Fruit fly (Drosophila melanogaster) whole organism, adult: Measurements from ENCODE around the gene Sdhaf3.

ENCODE experiments used
- CG11617 ChIP-seq: fragments of 200-800 bp; sonication (Bioruptor generic); optimal IDR thresholded peaks from 2 replicates; lab custom pipeline; 2017; ENCODE audit warnings: mild to moderate bottlenecking, missing biosample characterization, missing genetic modification reagents, missing genetic modification characterization
- CG5204 ChIP-seq: fragments of 200-800 bp; sonication (Bioruptor generic); optimal IDR thresholded peaks from 2 replicates; lab custom pipeline; 2016; ENCODE audit warnings: missing biosample characterization, missing genetic modification characterization
- Clk ChIP-seq: fragments of 200-800 bp; sonication (Bioruptor generic); optimal IDR thresholded peaks from 2 replicates; lab custom pipeline; 2017; ENCODE audit warnings: missing biosample characterization, missing genetic modification characterization
- Mnt ChIP-seq: fragments of 200-800 bp; sonication (Bioruptor generic); optimal IDR thresholded peaks from 2 replicates; lab custom pipeline; 2016; ENCODE audit warnings: missing biosample characterization, mild to moderate bottlenecking, missing genetic modification characterization
- kay ChIP-seq: fragments of 200-800 bp; sonication (Bioruptor generic); peaks from one replicate; lab custom pipeline; 2016; ENCODE audit warnings: missing biosample characterization, missing genetic modification characterization, borderline replicate concordance

dm6 chr3R:16504541-16504940 is 22.3 kb upstream of the Sdhaf3 start:
- no peak for TF ChIP-seq CG11617
- no peak for TF ChIP-seq Clk (GFP tag; lab: Kevin White, UChicago)
- no peak for TF ChIP-seq Mnt (GFP tag; lab: Kevin White, UChicago)
- no peak for TF ChIP-seq CG5204
- no peak for TF ChIP-seq kay (GFP tag; lab: Kevin White, UChicago)
